Worm (Caenorhabditis elegans): ENCODE measurements around the gene K08B12.3.

The K08B12.3 gene

ce11 chrV:6213845-6214244 lies 21.1 kb upstream of the K08B12.3 start (continued):
- TF ChIP-seq daf-16 (GFP tag; optimal IDR thresholded peaks at IDR 0.05) (no peak), daf-16 (tag; optimal IDR thresholded peaks at IDR 0.05) (peak; percentile 46), madf-9 (GFP tag; conservative IDR thresholded peaks at IDR 0.05) (no peak), zag-1 (tag; optimal IDR thresholded peaks at IDR 0.05) (no peak), ceh-62 (tag; optimal IDR thresholded peaks at IDR 0.05) (no peak), D1046.2 (GFP tag; IDR thresholded peaks at IDR 0.05) (no peak), pqm-1 (tag; optimal IDR thresholded peaks at IDR 0.05) (no peak), zfp-2 (tag; optimal IDR thresholded peaks at IDR 0.05) (no peak), gei-8 (GFP tag; optimal IDR thresholded peaks at IDR 0.05) (no peak), unc-130 (GFP tag; optimal IDR thresholded peaks at IDR 0.05) (no peak), daf-12 (tag; optimal IDR thresholded peaks at IDR 0.05) (no peak), lir-3 (tag; optimal IDR thresholded peaks at IDR 0.05) (no peak), dpl-1 (GFP tag; optimal IDR thresholded peaks at IDR 0.05) (peak; percentile 37), daf-8 (GFP tag; IDR thresholded peaks at IDR 0.05) (no peak), mxl-3 (GFP tag; optimal IDR thresholded peaks at IDR 0.05) (peak; percentile 71), F49E8.2 (tag; optimal IDR thresholded peaks at IDR 0.05; ENCODE audit: borderline replicate concordance) (no peak), spr-1 (tag; optimal IDR thresholded peaks at IDR 0.05) (no peak), lin-38 (GFP tag; IDR thresholded peaks at IDR 0.05) (no peak), mdl-1 (tag; optimal IDR thresholded peaks at IDR 0.05) (peak; percentile 79 to 81), ceh-82 (tag; optimal IDR thresholded peaks at IDR 0.05) (no peak), mes-2 (tag; optimal IDR thresholded peaks at IDR 0.05; ENCODE audit: poor library complexity, severe bottlenecking) (peak; percentile 66), T26A8.4 (GFP tag; IDR thresholded peaks at IDR 0.05) (no peak), nhr-6 (tag; optimal IDR thresholded peaks at IDR 0.05) (peak; percentile 80), nhr-42 (GFP tag; IDR thresholded peaks at IDR 0.05) (peak; percentile 39; the same call in 1 of the 2 replicates)

DNA sequence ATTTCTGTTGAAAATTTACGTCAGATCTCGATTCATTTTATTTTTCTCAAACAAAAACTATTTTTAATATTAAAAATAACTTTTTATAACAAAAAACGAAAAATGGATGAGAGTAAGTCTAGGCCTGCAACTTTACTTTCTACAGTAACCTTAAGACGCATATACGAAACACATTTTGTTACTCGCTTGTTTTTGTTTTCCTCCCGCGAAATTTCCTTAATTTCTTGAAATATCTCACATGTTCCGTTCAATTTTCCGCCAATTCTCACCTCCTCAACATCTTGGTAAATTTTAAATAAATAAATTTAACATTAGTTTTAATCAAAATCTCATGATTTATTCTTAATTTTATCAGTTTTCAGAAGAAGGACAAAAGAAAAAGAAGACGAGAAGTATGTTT lies 20.5 kb upstream of the K08B12.3 start:
- peak; percentile 51 for TF ChIP-seq unc-130 (GFP tag; optimal IDR thresholded peaks at IDR 0.05)
- no peak for TF ChIP-seq lim-7 (GFP tag; IDR thresholded peaks at IDR 0.05)
- TF ChIP-seq Y48G9A.11 (GFP tag; IDR thresholded peaks at IDR 0.05): peak; percentile 21; the same call in 1 of the 2 replicates

DNA sequence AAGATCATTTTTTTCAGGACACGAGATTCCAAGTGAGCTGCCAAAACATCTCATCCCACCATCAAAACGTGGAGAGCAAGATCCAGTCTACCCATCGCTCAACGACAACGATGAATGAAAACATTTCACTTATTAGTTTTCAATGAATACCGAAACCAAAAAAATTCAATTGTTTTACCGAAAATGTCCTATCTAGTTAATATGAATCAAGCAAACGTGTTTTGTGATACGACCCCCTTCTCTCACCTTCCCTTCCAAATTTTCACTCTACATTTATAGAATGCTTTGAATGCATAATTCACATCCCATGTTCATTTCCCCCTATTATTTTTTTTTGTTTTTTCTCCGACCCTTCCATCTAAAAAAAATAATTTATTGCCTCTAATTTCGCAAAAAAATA lies 17.8 kb upstream of the K08B12.3 start:
- no peak for TF ChIP-seq ceh-82 (tag; optimal IDR thresholded peaks at IDR 0.05)
- TF ChIP-seq zip-2 (tag; optimal IDR thresholded peaks at IDR 0.05): no peak
- no peak for TF ChIP-seq lin-1 (GFP tag; IDR thresholded peaks at IDR 0.05)
- TF ChIP-seq sdz-12 (GFP tag; optimal IDR thresholded peaks at IDR 0.05): no peak
- no peak for TF ChIP-seq nhr-111 (GFP tag; optimal IDR thresholded peaks at IDR 0.05)
- TF ChIP-seq spr-3 (GFP tag; optimal IDR thresholded peaks at IDR 0.05): no peak
- TF ChIP-seq hlh-30 (tag; optimal IDR thresholded peaks at IDR 0.05; ENCODE audit: insufficient read depth): no peak
- no peak for TF ChIP-seq attf-4 (tag; optimal IDR thresholded peaks at IDR 0.05)
- TF ChIP-seq set-16 (GFP tag; IDR thresholded peaks at IDR 0.05): no peak
- TF ChIP-seq nhr-11 (tag; optimal IDR thresholded peaks at IDR 0.05): no peak
- no peak for TF ChIP-seq ZK337.2 (GFP tag; IDR thresholded peaks at IDR 0.05)
- TF ChIP-seq lin-13 (GFP tag; optimal IDR thresholded peaks at IDR 0.05): no peak
- no peak for TF ChIP-seq Y5F2A.4 (GFP tag; optimal IDR thresholded peaks at IDR 0.05)
- TF ChIP-seq dmd-8 (GFP tag; IDR thresholded peaks at IDR 0.05): no peak

- TF ChIP-seq ctbp-1 (GFP tag; IDR thresholded peaks at IDR 0.05): no peak
- no peak for TF ChIP-seq set-16 (GFP tag; IDR thresholded peaks at IDR 0.05)
- no peak for TF ChIP-seq lim-7 (GFP tag; IDR thresholded peaks at IDR 0.05)
- TF ChIP-seq lsy-2 (tag; optimal IDR thresholded peaks at IDR 0.05): no peak
- no peak for TF ChIP-seq sdz-12 (GFP tag; optimal IDR thresholded peaks at IDR 0.05)
- TF ChIP-seq dve-1 (tag; optimal IDR thresholded peaks at IDR 0.05; ENCODE audit: insufficient read depth): no peak
- no peak for TF ChIP-seq hmg-1.1 (GFP tag; IDR thresholded peaks at IDR 0.05)
- no peak for TF ChIP-seq fos-1 (tag; optimal IDR thresholded peaks at IDR 0.05)
- no peak for TF ChIP-seq nhr-237 (tag; optimal IDR thresholded peaks at IDR 0.05)
- no peak for TF ChIP-seq Y75B8A.6 (GFP tag; IDR thresholded peaks at IDR 0.05)
- no peak for TF ChIP-seq dmd-9 (GFP tag; IDR thresholded peaks at IDR 0.05)
- no peak for TF ChIP-seq mxl-2 (GFP tag; conservative IDR thresholded peaks at IDR 0.05)
Observed at ce11 chrV:6217834-6218233, 17.1 kb upstream of the K08B12.3 start, which contains the start of gene str-206. str-206 (plus strand) TSS chrV:6218134.
